Fruit fly (Drosophila melanogaster): ENCODE results near the gene Dlip1.

dm6 chrX:9117831-9118230, 40.6 kb upstream of the Dlip1 start:
- no peak for TF ChIP-seq kay (GFP tag; ENCODE audit: borderline replicate concordance)
- no peak for TF ChIP-seq Mnt (GFP tag; optimal IDR thresholded peaks at IDR 0.05)
- no peak for TF ChIP-seq CG14711 (tag; optimal IDR thresholded peaks at IDR 0.05)
- no peak for TF ChIP-seq CG1620 (GFP tag; optimal IDR thresholded peaks at IDR 0.05)
- TF ChIP-seq ovo (GFP tag; optimal IDR thresholded peaks at IDR 0.05), result no peak
